Worm (Caenorhabditis elegans): ENCODE results near the gene lin-3.

lin-3 gene

ce11 chrIV:11027560-11027959, 26.5 kb upstream of the lin-3 start (continued):
- TF ChIP-seq sdc-2 (tag; optimal IDR thresholded peaks at IDR 0.05) (no peak), pax-1 (tag; optimal IDR thresholded peaks at IDR 0.05) (peak; percentile 77), pqm-1 (tag; optimal IDR thresholded peaks at IDR 0.05) (no peak), elt-4 (tag; optimal IDR thresholded peaks at IDR 0.05) (no peak), npax-4 (tag; optimal IDR thresholded peaks at IDR 0.05) (no peak), eyg-1 (tag; optimal IDR thresholded peaks at IDR 0.05) (no peak), ceh-48 (tag; optimal IDR thresholded peaks at IDR 0.05) (no peak), syd-9 (tag; optimal IDR thresholded peaks at IDR 0.05) (peak; percentile 27), lim-6 (tag; optimal IDR thresholded peaks at IDR 0.05) (no peak), ceh-30 (tag; optimal IDR thresholded peaks at IDR 0.05) (no peak), F13H6.1 (tag; optimal IDR thresholded peaks at IDR 0.05) (no peak), ceh-31 (tag; optimal IDR thresholded peaks at IDR 0.05) (peak; percentile 79), unc-86 (tag; optimal IDR thresholded peaks at IDR 0.05) (no peak), pat-9 (tag; optimal IDR thresholded peaks at IDR 0.05) (no peak), unc-55 (GFP tag; optimal IDR thresholded peaks at IDR 0.05) (peak; percentile 92), nhr-232 (tag; optimal IDR thresholded peaks at IDR 0.05) (no peak), tbx-2 (tag; optimal IDR thresholded peaks at IDR 0.05) (peak; percentile 53), elt-2 (tag; optimal IDR thresholded peaks at IDR 0.05) (peak; percentile 21), ceh-19 (GFP tag; optimal IDR thresholded peaks at IDR 0.05) (no peak), ahr-1 (tag; optimal IDR thresholded peaks at IDR 0.05) (no peak), madf-2 (tag; optimal IDR thresholded peaks at IDR 0.05) (no peak), K09A11.1 (tag; optimal IDR thresholded peaks at IDR 0.05; ENCODE audit: insufficient read depth) (peak; percentile 37), C38D4.7 (GFP tag; optimal IDR thresholded peaks at IDR 0.05) (no peak), che-1 (tag; optimal IDR thresholded peaks at IDR 0.05) (no peak), ets-4 (tag; optimal IDR thresholded peaks at IDR 0.05) (peak; percentile 33), pha-2 (tag; optimal IDR thresholded peaks at IDR 0.05) (no peak), gmeb-2 (tag; optimal IDR thresholded peaks at IDR 0.05) (no peak), unc-42 (tag; optimal IDR thresholded peaks at IDR 0.05) (no peak), hlh-30 (tag; optimal IDR thresholded peaks at IDR 0.05; ENCODE audit: insufficient read depth) (peak; percentile 26), zip-5 (tag; optimal IDR thresholded peaks at IDR 0.05) (no peak), ama-1 (optimal IDR thresholded peaks at IDR 0.05) (peak; percentile 69), odd-2 (tag; optimal IDR thresholded peaks at IDR 0.05) (no peak), ceh-22 (tag; optimal IDR thresholded peaks at IDR 0.05) (no peak), pros-1 (tag; optimal IDR thresholded peaks at IDR 0.05) (peak; percentile 77), T23F11.4 (GFP tag; optimal IDR thresholded peaks at IDR 0.05) (peak; percentile 11), fkh-10 (GFP tag; optimal IDR thresholded peaks at IDR 0.05) (no peak), ceh-24 (tag; optimal IDR thresholded peaks at IDR 0.05) (no peak), ztf-16 (tag; optimal IDR thresholded peaks at IDR 0.05) (peak; percentile 30), pha-4 (tag; optimal IDR thresholded peaks at IDR 0.05) (no peak), nhr-11 (tag; optimal IDR thresholded peaks at IDR 0.05) (no peak), ceh-2 (tag; optimal IDR thresholded peaks at IDR 0.05) (peak; percentile 26), K02D7.2 (tag; optimal IDR thresholded peaks at IDR 0.05) (no peak), rnt-1 (tag; optimal IDR thresholded peaks at IDR 0.05) (peak; percentile 68), ceh-45 (GFP tag; IDR thresholded peaks at IDR 0.05) (no peak), hlh-13 (GFP tag; optimal IDR thresholded peaks at IDR 0.05) (no peak), ref-2 (tag; optimal IDR thresholded peaks at IDR 0.05) (peak; percentile 66), pag-3 (tag; optimal IDR thresholded peaks at IDR 0.05; ENCODE audit: borderline replicate concordance) (no peak), nfya-1 (tag; optimal IDR thresholded peaks at IDR 0.05) (peak; percentile 77), hlh-15 (tag; optimal IDR thresholded peaks at IDR 0.05) (no peak), ceh-34 (tag; optimal IDR thresholded peaks at IDR 0.05) (peak; percentile 51)
